Worm (Caenorhabditis elegans) whole organism, L1 larva: ENCODE results near the gene cyp-35A3.
A peak's percentile ranks its signal among the peaks of the same experiment; 100 is the strongest.

Experiments used
- C04F5.9 ChIP-seq: sonication (generic microtip); optimal IDR thresholded peaks from 2 replicates; lab custom pipeline; 2016; ENCODE audit warnings: missing genetic modification characterization, missing compliant biosample characterization
- Y116A8C.19 ChIP-seq: sonication (generic microtip); optimal IDR thresholded peaks from 2 replicates; lab custom pipeline; 2016; ENCODE audit warnings: missing compliant biosample characterization, missing genetic modification characterization, borderline replicate concordance
- blmp-1 ChIP-seq: fragments of 150-350 bp; optimal IDR thresholded peaks from 2 replicates; lab custom pipeline; 2014; ENCODE audit warnings: missing biosample characterization, missing genetic modification characterization
- ceh-88 ChIP-seq: fragments of 200-800 bp; sonication (Bioruptor generic); IDR thresholded peaks from 2 replicates; pipeline ENCODE4 v1.3.6; 2022; ENCODE audit warnings: missing genetic modification characterization, missing compliant biosample characterization
- ceh-90 ChIP-seq: sonication (generic microtip); optimal IDR thresholded peaks from 2 replicates; lab custom pipeline; 2016; ENCODE audit warnings: missing genetic modification characterization, missing compliant biosample characterization
- ces-1 ChIP-seq: fragments of 150-350 bp; optimal IDR thresholded peaks from 2 replicates; lab custom pipeline; 2014; ENCODE audit warnings: missing biosample characterization, missing genetic modification reagents, missing genetic modification characterization
- efl-1 ChIP-seq, 4 experiments: fragments of 150-350 bp; optimal IDR thresholded peaks in 3 of 4; peaks in 1 of 4; 1 replicate in 1 of 4; 2 replicates in 3 of 4; lab custom pipeline; 2014; ENCODE audit warnings: missing biosample characterization in 2 of 4, missing genetic modification characterization in 2 of 4, missing genetic modification reagents in 2 of 4
- efl-3 ChIP-seq: fragments of 200-800 bp; sonication (Bioruptor generic); optimal IDR thresholded peaks from 2 replicates; lab custom pipeline; 2018; ENCODE audit warnings: mild to moderate bottlenecking, missing genetic modification characterization, missing compliant biosample characterization
- elt-2 ChIP-seq: sonication (generic microtip); optimal IDR thresholded peaks from 2 replicates; lab custom pipeline; 2016; ENCODE audit warnings: missing genetic modification characterization, mild to moderate bottlenecking, inconsistent platforms, missing compliant biosample characterization, missing genetic modification reagents
- elt-3 ChIP-seq, 6 experiments: fragments of 150-350 bp in 1 of 6; sonication (generic microtip); optimal IDR thresholded peaks; 2 replicates each; lab custom pipeline; 2017 to 2018; ENCODE audit warnings: missing biosample characterization in 6 of 6, missing genetic modification characterization in 6 of 6, inconsistent platforms in 1 of 6
- grh-1 ChIP-seq: fragments of 200-800 bp; sonication (Bioruptor generic); IDR thresholded peaks from 2 replicates; pipeline ENCODE4 v1.3.6; 2022; ENCODE audit warnings: missing genetic modification reagents, missing genetic modification characterization, missing compliant biosample characterization
- jun-1 ChIP-seq: fragments of 150-350 bp; optimal IDR thresholded peaks from 2 replicates; lab custom pipeline; 2014; ENCODE audit warnings: missing biosample characterization, missing genetic modification reagents, missing genetic modification characterization
- lin-35 ChIP-seq, 2 experiments: fragments of 150-350 bp; optimal IDR thresholded peaks; 2 replicates each; lab custom pipeline; 2014; ENCODE audit warnings: missing biosample characterization in 2 of 2, missing genetic modification characterization in 2 of 2, missing genetic modification reagents in 2 of 2
- mab-9 ChIP-seq: fragments of 200-800 bp; sonication (Bioruptor generic); IDR thresholded peaks from 2 replicates; pipeline ENCODE4 v1.3.6; 2022; ENCODE audit warnings: missing genetic modification reagents, missing genetic modification characterization, missing compliant biosample characterization
- mdl-1 ChIP-seq, 2 experiments: fragments of 150-350 bp; optimal IDR thresholded peaks; 2 replicates each; lab custom pipeline; 2014 to 2017; ENCODE audit warnings: missing biosample characterization in 2 of 2, missing genetic modification characterization in 2 of 2, inconsistent platforms in 1 of 2
- mef-2 ChIP-seq: fragments of 150-350 bp; optimal IDR thresholded peaks from 2 replicates; lab custom pipeline; 2014; ENCODE audit warnings: missing biosample characterization, missing genetic modification characterization
- nhr-11 ChIP-seq: fragments of 150-350 bp; optimal IDR thresholded peaks from 2 replicates; lab custom pipeline; 2014; ENCODE audit warnings: missing biosample characterization, missing genetic modification characterization
- nhr-20 ChIP-seq: sonication (generic microtip); optimal IDR thresholded peaks from 2 replicates; lab custom pipeline; 2016; ENCODE audit warnings: mild to moderate bottlenecking, missing genetic modification characterization, missing compliant biosample characterization
- nhr-28 ChIP-seq: fragments of 150-350 bp; optimal IDR thresholded peaks from 2 replicates; lab custom pipeline; 2014; ENCODE audit warnings: missing biosample characterization, missing genetic modification characterization
- nhr-71 ChIP-seq: sonication (generic microtip); optimal IDR thresholded peaks from 2 replicates; lab custom pipeline; 2016; ENCODE audit warnings: mild to moderate bottlenecking, missing genetic modification characterization, moderate library complexity, missing compliant biosample characterization
- nhr-84 ChIP-seq: sonication (generic microtip); optimal IDR thresholded peaks from 2 replicates; lab custom pipeline; 2017; ENCODE audit warnings: missing biosample characterization, missing genetic modification characterization
- nhr-85 ChIP-seq: sonication (generic microtip); peaks from one replicate; lab custom pipeline; 2016; ENCODE audit warnings: missing genetic modification characterization, inconsistent platforms, missing compliant biosample characterization
- nhr-90 ChIP-seq: sonication (generic microtip); optimal IDR thresholded peaks from 2 replicates; lab custom pipeline; 2016; ENCODE audit warnings: mild to moderate bottlenecking, missing genetic modification characterization, missing compliant biosample characterization; ENCODE audit not compliant: poor library complexity
- rnt-1 ChIP-seq: sonication (generic microtip); optimal IDR thresholded peaks from 2 replicates; lab custom pipeline; 2016; ENCODE audit warnings: mild to moderate bottlenecking, missing genetic modification characterization, moderate library complexity, missing compliant biosample characterization
- snpc-4 ChIP-seq: fragments of 150-350 bp; optimal IDR thresholded peaks from 2 replicates; lab custom pipeline; 2014; ENCODE audit warnings: missing biosample characterization, missing genetic modification characterization
- snu-23 ChIP-seq: sonication (generic microtip); optimal IDR thresholded peaks from 2 replicates; lab custom pipeline; 2016; ENCODE audit warnings: missing genetic modification characterization, missing compliant biosample characterization
- tbx-2 ChIP-seq: sonication (generic microtip); optimal IDR thresholded peaks from 2 replicates; lab custom pipeline; 2016; ENCODE audit warnings: missing genetic modification characterization, missing compliant biosample characterization
- tlp-1 ChIP-seq: fragments of 150-350 bp; optimal IDR thresholded peaks from 2 replicates; lab custom pipeline; 2014; ENCODE audit warnings: missing biosample characterization, missing genetic modification characterization
- unc-62 ChIP-seq: fragments of 150-350 bp; optimal IDR thresholded peaks from 2 replicates; lab custom pipeline; 2014; ENCODE audit warnings: missing biosample characterization, missing genetic modification reagents, missing genetic modification characterization
- unc-86 ChIP-seq: sonication (generic microtip); optimal IDR thresholded peaks from 2 replicates; lab custom pipeline; 2016; ENCODE audit warnings: missing genetic modification characterization, missing compliant biosample characterization
- vab-15 ChIP-seq: sonication (generic microtip); optimal IDR thresholded peaks from 2 replicates; lab custom pipeline; 2017; ENCODE audit warnings: missing genotype, mild to moderate bottlenecking, missing genetic modification characterization, missing compliant biosample characterization
- zag-1 ChIP-seq: fragments of 150-350 bp; optimal IDR thresholded peaks from 2 replicates; lab custom pipeline; 2014; ENCODE audit warnings: missing biosample characterization, missing genetic modification characterization
- ztf-11 ChIP-seq, 2 experiments: sonication (generic microtip); optimal IDR thresholded peaks; 2 replicates each; lab custom pipeline; 2016 to 2017; ENCODE audit warnings: missing genetic modification characterization in 2 of 2, missing biosample characterization in 1 of 2, missing compliant biosample characterization in 1 of 2

Gene cyp-35A3

DNA sequence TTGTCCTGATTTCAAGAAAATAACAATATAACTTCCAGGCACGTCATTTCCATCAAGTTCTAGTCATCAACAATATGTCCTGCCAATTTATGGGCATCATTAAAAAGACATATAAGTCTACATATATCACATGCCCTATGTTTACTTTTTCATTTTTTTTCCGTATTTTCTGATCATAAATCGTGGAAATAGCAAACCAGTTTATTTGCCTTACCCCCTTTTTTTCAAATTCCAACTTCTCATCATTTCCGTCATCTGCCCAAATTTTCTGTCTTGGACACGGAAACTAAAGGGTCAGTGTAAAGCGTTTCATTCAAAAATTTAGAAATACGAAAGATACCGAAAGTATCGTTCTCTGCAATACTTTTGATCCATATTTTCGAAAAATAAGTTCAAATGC is 30.1 kb upstream of the cyp-35A3 start:
- no peak for TF ChIP-seq tlp-1 (tag; lab: Kevin White, UChicago)
- TF ChIP-seq nhr-11 (tag; lab: Kevin White, UChicago): no peak
- TF ChIP-seq nhr-84 (tag; lab: Kevin White, UChicago): no peak
- no peak for TF ChIP-seq nhr-28 (tag; lab: Kevin White, UChicago)
- no peak for TF ChIP-seq mdl-1 (tag; optimal IDR thresholded peaks at IDR 0.05; lab: Kevin White, UChicago)
- TF ChIP-seq tbx-2: peak; percentile 21
- peak in 1 of 2 experiments; percentile 48 for TF ChIP-seq lin-35 (GFP tag; optimal IDR thresholded peaks at IDR 0.05; lab: Kevin White, UChicago)
- TF ChIP-seq nhr-71 (tag; lab: Kevin White, UChicago): peak; percentile 47
- no peak for TF ChIP-seq efl-3 (GFP tag; lab: Kevin White, UChicago)
- no peak for TF ChIP-seq mef-2 (tag; lab: Kevin White, UChicago)
- no peak for TF ChIP-seq snu-23 (GFP tag; lab: Kevin White, UChicago)
- TF ChIP-seq jun-1 (tag; lab: Kevin White, UChicago): no peak
- peak; percentile 86 for TF ChIP-seq nhr-85 (tag; lab: Kevin White, UChicago)
- peak; percentile 56 for TF ChIP-seq nhr-20 (tag; lab: Kevin White, UChicago)
- no peak for TF ChIP-seq Y116A8C.19
- no peak for TF ChIP-seq snpc-4 (tag; lab: Kevin White, UChicago)
- TF ChIP-seq rnt-1 (tag; lab: Kevin White, UChicago): no peak
- TF ChIP-seq efl-1 (optimal IDR thresholded peaks at IDR 0.05; lab: Kevin White, UChicago): no peak
- TF ChIP-seq efl-1 (GFP tag; optimal IDR thresholded peaks at IDR 0.05 in 1 of 2; lab: Kevin White, UChicago): peak in 1 of 2 experiments; percentile 56
- no peak for TF ChIP-seq C04F5.9 (tag; lab: Kevin White, UChicago)
- peak; percentile 2 for TF ChIP-seq nhr-90 (tag; lab: Kevin White, UChicago)
- no peak for TF ChIP-seq vab-15 (tag; lab: Kevin White, UChicago)
- TF ChIP-seq grh-1 (GFP tag; lab: Robert Waterston, UW): peak; percentile 58
- TF ChIP-seq elt-3 (tag; optimal IDR thresholded peaks at IDR 0.05; lab: Kevin White, UChicago): peak in 1 of 6 experiments; percentile 37

DNA sequence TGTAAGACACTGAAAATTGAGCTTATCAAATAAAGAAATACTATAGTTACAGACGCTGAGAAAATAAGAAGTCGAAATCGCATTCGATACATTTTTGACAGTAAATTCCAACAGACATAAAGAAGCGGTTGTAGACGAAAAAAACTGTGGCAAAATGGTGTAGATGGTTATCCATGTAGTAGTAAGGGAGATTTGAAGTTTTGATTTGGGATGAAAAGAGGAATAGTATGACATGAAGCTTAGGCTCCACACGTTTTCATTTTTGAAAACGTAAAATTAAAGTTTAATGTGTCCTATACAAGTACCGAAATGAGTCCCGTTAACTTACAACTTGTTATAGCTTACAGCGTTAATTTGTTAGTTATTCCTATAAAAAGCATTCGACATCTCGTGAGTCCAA is 28.4 kb upstream of the cyp-35A3 start, which contains the start of gene K09D9.9:
Gene K09D9.9, minus strand, starts transcription at position 101 of the 400 bp plus-strand sequence.
- TF ChIP-seq efl-1 (optimal IDR thresholded peaks at IDR 0.05; lab: Kevin White, UChicago) (no peak), efl-1 (GFP tag; optimal IDR thresholded peaks at IDR 0.05 in 1 of 2; lab: Kevin White, UChicago) (peak in 1 of 2 experiments; percentile 87), ceh-90 (no peak)

DNA sequence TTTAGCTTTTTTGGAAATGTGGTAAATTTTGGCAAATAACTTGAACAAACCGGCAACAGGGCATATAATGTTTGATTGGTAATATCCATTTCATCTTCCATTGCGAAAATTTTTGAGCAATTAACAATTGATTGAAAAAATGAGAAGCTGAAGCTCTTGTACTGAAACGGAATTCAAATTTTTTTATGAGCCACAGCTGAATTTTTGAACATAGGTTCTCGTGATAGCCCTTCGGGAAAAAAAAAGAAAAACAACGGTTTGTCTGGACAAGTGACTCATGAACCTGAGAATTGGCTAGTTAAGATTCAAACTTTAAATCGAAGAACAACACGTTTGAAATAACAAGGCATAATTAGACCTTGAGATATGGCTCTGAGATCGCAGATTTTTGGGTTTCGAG is 26.6 kb upstream of the cyp-35A3 start, which contains the start of gene srx-62:
Gene srx-62, minus strand, starts transcription at position 101 of the 400 bp plus-strand sequence.
- no peak for TF ChIP-seq zag-1 (tag; lab: Kevin White, UChicago)

DNA sequence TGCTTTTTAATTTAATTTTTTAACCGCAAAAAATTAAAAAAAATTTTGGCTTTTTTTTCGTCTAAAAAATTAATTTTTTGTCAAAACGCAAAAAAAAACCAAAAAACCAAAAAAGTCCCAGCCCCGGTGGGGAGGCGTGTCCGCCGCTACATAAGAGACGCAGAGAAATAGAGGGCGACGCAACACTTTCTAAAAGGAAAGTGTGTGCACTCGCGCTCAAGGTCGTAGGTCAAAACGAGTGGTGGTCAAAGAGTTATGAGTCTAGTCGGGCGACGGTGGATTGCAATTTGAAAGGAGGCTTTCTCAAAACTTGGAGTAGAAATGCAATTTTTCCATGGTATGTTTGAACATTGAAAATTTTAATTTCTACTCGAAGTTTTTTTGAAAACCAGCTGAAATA is 17.8 kb upstream of the cyp-35A3 start:
- TF ChIP-seq ztf-11 (tag; optimal IDR thresholded peaks at IDR 0.05; lab: Kevin White, UChicago) (no peak), blmp-1 (tag; lab: Kevin White, UChicago) (peak; percentile 63)
- TF ChIP-seq, all 84 proteins: peak for 1

DNA sequence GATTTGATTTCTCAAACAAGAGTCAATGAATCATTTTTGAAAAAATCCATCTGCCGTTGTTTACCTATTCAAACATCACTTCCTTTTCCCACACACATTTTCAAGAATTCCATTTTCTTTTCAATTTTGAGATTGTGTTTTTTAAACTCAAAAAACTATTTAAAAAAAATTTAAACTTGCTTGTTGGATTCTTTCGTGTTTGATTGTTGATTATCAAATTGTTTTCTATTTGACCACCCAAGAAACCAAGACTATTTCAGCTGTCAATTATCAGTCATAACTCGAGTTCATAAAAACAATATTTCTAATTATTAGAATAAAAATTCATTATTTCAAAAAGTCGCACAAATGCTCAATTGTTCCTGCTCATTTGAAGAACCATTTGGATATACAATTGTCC is 17.2 kb upstream of the cyp-35A3 start, which contains the start of gene srh-8:
Gene srh-8, plus strand, starts transcription at position 301 of the 400 bp plus-strand sequence.
- TF ChIP-seq unc-62 (no peak), unc-86 (tag; lab: Kevin White, UChicago) (no peak), jun-1 (tag; lab: Kevin White, UChicago) (no peak), ces-1 (no peak), elt-2 (no peak), mab-9 (GFP tag; lab: Robert Waterston, UW) (no peak), nhr-28 (tag; lab: Kevin White, UChicago) (no peak), ceh-88 (GFP tag; lab: Robert Waterston, UW) (no peak)
